Fruit fly (Drosophila melanogaster) whole organism, embryonic: ENCODE measurements around the gene Zpr1.
A peak's percentile ranks its signal among the peaks of the same experiment; 100 is the strongest.

Experiments used
- Antp ChIP-seq: fragments of 200-800 bp; sonication (Bioruptor generic); optimal IDR thresholded peaks from 3 replicates; lab custom pipeline; 2016; ENCODE audit warnings: missing biosample characterization, missing genetic modification characterization
- B-H2 ChIP-seq: fragments of 200-800 bp; sonication (Bioruptor generic); optimal IDR thresholded peaks from 2 replicates; lab custom pipeline; 2018; ENCODE audit warnings: missing biosample characterization, mild to moderate bottlenecking, missing genetic modification characterization
- CG10462 ChIP-seq: fragments of 200-800 bp; sonication (Bioruptor generic); optimal IDR thresholded peaks from 2 replicates; lab custom pipeline; 2016; ENCODE audit warnings: missing biosample characterization, missing genetic modification characterization
- CG11398 ChIP-seq: fragments of 200-800 bp; sonication (Bioruptor generic); optimal IDR thresholded peaks from 2 replicates; lab custom pipeline; 2016; ENCODE audit warnings: missing biosample characterization, missing genetic modification characterization
- CG11696 ChIP-seq: fragments of 200-800 bp; sonication (Bioruptor generic); IDR thresholded peaks from 2 replicates; pipeline ENCODE4 v1.3.6; 2022; ENCODE audit warnings: missing biosample characterization, missing genetic modification characterization
- CG12769 ChIP-seq: fragments of 200-800 bp; sonication (Bioruptor generic); optimal IDR thresholded peaks from 2 replicates; lab custom pipeline; 2019; ENCODE audit warnings: missing biosample characterization, mild to moderate bottlenecking, missing genetic modification characterization, moderate library complexity
- CG15269 ChIP-seq: fragments of 200-800 bp; sonication (Bioruptor generic); optimal IDR thresholded peaks from 2 replicates; lab custom pipeline; 2018; ENCODE audit warnings: missing biosample characterization, mild to moderate bottlenecking, missing genetic modification characterization, moderate library complexity
- CG17612 ChIP-seq: fragments of 200-800 bp; sonication (Bioruptor generic); IDR thresholded peaks from 2 replicates; pipeline ENCODE4 v1.3.6; 2022; ENCODE audit warnings: missing biosample characterization, missing genetic modification characterization
- CG2889 ChIP-seq: fragments of 200-800 bp; sonication (Bioruptor generic); IDR thresholded peaks from 3 replicates; pipeline ENCODE4 v1.3.6; 2022; ENCODE audit warnings: missing biosample characterization, missing genetic modification characterization
- CG5180 ChIP-seq: fragments of 200-800 bp; sonication (Bioruptor generic); optimal IDR thresholded peaks from 3 replicates; lab custom pipeline; 2017; ENCODE audit warnings: missing biosample characterization, missing genetic modification characterization, mild to moderate bottlenecking, moderate library complexity, missing genetic modification reagents
- CG5953 ChIP-seq: fragments of 200-800 bp; sonication (Bioruptor generic); IDR thresholded peaks from 2 replicates; pipeline ENCODE4 v1.3.6; 2022; ENCODE audit warnings: missing biosample characterization, missing genetic modification characterization
- CG6689 ChIP-seq: fragments of 200-800 bp; sonication (Bioruptor generic); IDR thresholded peaks from 2 replicates; pipeline ENCODE4 v1.3.6; 2022; ENCODE audit warnings: missing biosample characterization, missing genetic modification characterization
- CG8359 ChIP-seq: fragments of 200-800 bp; sonication (Bioruptor generic); optimal IDR thresholded peaks from 2 replicates; lab custom pipeline; 2017; ENCODE audit warnings: missing biosample characterization, mild to moderate bottlenecking, missing genetic modification characterization, borderline replicate concordance
- CG9609 ChIP-seq: fragments of 200-800 bp; sonication (Bioruptor generic); optimal IDR thresholded peaks from 3 replicates; lab custom pipeline; 2016; ENCODE audit warnings: missing biosample characterization, missing genetic modification characterization
- E2f1 ChIP-seq: fragments of 200-800 bp; sonication (Bioruptor generic); IDR thresholded peaks from 2 replicates; pipeline ENCODE4 v1.3.6; 2022; ENCODE audit warnings: missing biosample characterization, missing genetic modification characterization
- Ets65A ChIP-seq: fragments of 200-800 bp; sonication (Bioruptor generic); peaks from one replicate; lab custom pipeline; 2016; ENCODE audit warnings: missing biosample characterization, missing genetic modification characterization
- Hey ChIP-seq: fragments of 200-800 bp; sonication (Bioruptor generic); optimal IDR thresholded peaks from 3 replicates; lab custom pipeline; 2018; ENCODE audit warnings: missing biosample characterization, mild to moderate bottlenecking, missing genetic modification characterization
- Hmr ChIP-seq: fragments of 200-800 bp; sonication (Bioruptor generic); optimal IDR thresholded peaks from 3 replicates; lab custom pipeline; 2017; ENCODE audit warnings: mild to moderate bottlenecking, missing biosample characterization, missing genetic modification reagents, missing genetic modification characterization
- Hmx ChIP-seq: fragments of 200-800 bp; sonication (Bioruptor generic); optimal IDR thresholded peaks from 2 replicates; lab custom pipeline; 2016; ENCODE audit warnings: missing biosample characterization, missing genetic modification characterization
- Jarid2 ChIP-seq: fragments of 200-800 bp; sonication (Bioruptor generic); optimal IDR thresholded peaks from 3 replicates; lab custom pipeline; 2017; ENCODE audit warnings: mild to moderate bottlenecking, missing biosample characterization, missing genetic modification reagents, missing genetic modification characterization
- Med ChIP-seq: fragments of 200-800 bp; sonication (Bioruptor generic); peaks from one replicate; lab custom pipeline; 2016; ENCODE audit warnings: missing biosample characterization, missing genetic modification characterization, mild to moderate bottlenecking, inconsistent platforms, moderate library complexity
- Six4 ChIP-seq: fragments of 200-800 bp; sonication (Bioruptor generic); optimal IDR thresholded peaks from 2 replicates; lab custom pipeline; 2016; ENCODE audit warnings: missing biosample characterization, missing genetic modification characterization
- Ssrp ChIP-seq: fragments of 200-800 bp; sonication (Bioruptor generic); optimal IDR thresholded peaks from 2 replicates; lab custom pipeline; 2018; ENCODE audit warnings: missing biosample characterization, mild to moderate bottlenecking, missing genetic modification characterization, moderate library complexity
- Tbp ChIP-seq: fragments of >200 bp; optimal IDR thresholded peaks from 2 replicates; lab custom pipeline; 2018; ENCODE audit warnings: missing biosample characterization, missing genetic modification characterization
- YL-1 ChIP-seq: fragments of 200-800 bp; sonication (Bioruptor generic); optimal IDR thresholded peaks from 3 replicates; lab custom pipeline; 2017; ENCODE audit warnings: missing biosample characterization, mild to moderate bottlenecking, missing genetic modification characterization
- ash1 ChIP-seq: fragments of 200-800 bp; sonication (Bioruptor generic); optimal IDR thresholded peaks from 2 replicates; lab custom pipeline; 2018; ENCODE audit warnings: missing biosample characterization, mild to moderate bottlenecking, missing genetic modification characterization
- bowl ChIP-seq: fragments of 200-800 bp; sonication (Bioruptor generic); IDR thresholded peaks from 2 replicates; pipeline ENCODE4 v1.3.6; 2022; ENCODE audit warnings: missing biosample characterization, missing genetic modification characterization
- btn ChIP-seq: fragments of 200-800 bp; sonication (Bioruptor generic); optimal IDR thresholded peaks from 2 replicates; lab custom pipeline; 2016; ENCODE audit warnings: missing biosample characterization, missing genetic modification characterization
- croc ChIP-seq: fragments of 200-800 bp; sonication (Bioruptor generic); conservative IDR thresholded peaks from 3 replicates; pipeline ENCODE4 v1.3.6; 2022; ENCODE audit warnings: missing biosample characterization, missing genetic modification characterization
- da ChIP-seq: fragments of 200-800 bp; sonication (Bioruptor generic); optimal IDR thresholded peaks from 2 replicates; lab custom pipeline; 2016; ENCODE audit warnings: missing biosample characterization, missing genetic modification characterization
- dan ChIP-seq: fragments of 200-800 bp; sonication (Bioruptor generic); IDR thresholded peaks from 2 replicates; pipeline ENCODE4 v1.3.6; 2022; ENCODE audit warnings: missing biosample characterization, missing genetic modification characterization
- dm ChIP-seq: fragments of 200-800 bp; sonication (Bioruptor generic); optimal IDR thresholded peaks from 3 replicates; lab custom pipeline; 2016; ENCODE audit warnings: missing biosample characterization, missing genetic modification characterization
- dpn ChIP-seq, 2 experiments: fragments of 200-800 bp; sonication (Bioruptor generic); optimal IDR thresholded peaks; 3 replicates each; lab custom pipeline; 2016; ENCODE audit warnings: missing biosample characterization in 2 of 2, missing genetic modification characterization in 2 of 2
- dysf ChIP-seq: fragments of 200-800 bp; sonication (Bioruptor generic); IDR thresholded peaks from 3 replicates; pipeline ENCODE4 v1.3.6; 2022; ENCODE audit warnings: missing biosample characterization, missing genetic modification characterization
- exex ChIP-seq: fragments of 200-800 bp; sonication (Bioruptor generic); optimal IDR thresholded peaks from 4 replicates; lab custom pipeline; 2018; ENCODE audit warnings: missing biosample characterization, mild to moderate bottlenecking, missing genetic modification characterization, moderate library complexity
- ham ChIP-seq: fragments of 200-800 bp; sonication (Bioruptor generic); IDR thresholded peaks from 2 replicates; pipeline ENCODE4 v1.3.6; 2022; ENCODE audit warnings: missing biosample characterization, missing genetic modification characterization
- jing ChIP-seq: fragments of 200-800 bp; sonication (Bioruptor generic); optimal IDR thresholded peaks from 2 replicates; lab custom pipeline; 2018; ENCODE audit warnings: missing biosample characterization, mild to moderate bottlenecking, missing genetic modification characterization
- p53 ChIP-seq: fragments of 200-800 bp; sonication (Bioruptor generic); optimal IDR thresholded peaks from 2 replicates; lab custom pipeline; 2016; ENCODE audit warnings: missing biosample characterization, missing genetic modification characterization
- pb ChIP-seq: fragments of 200-800 bp; sonication (Bioruptor generic); optimal IDR thresholded peaks from 3 replicates; lab custom pipeline; 2016; ENCODE audit warnings: missing biosample characterization, missing genetic modification characterization
- peb ChIP-seq: fragments of 200-800 bp; sonication (Bioruptor generic); IDR thresholded peaks from 2 replicates; pipeline ENCODE4 v1.3.6; 2022; ENCODE audit warnings: missing biosample characterization, missing genetic modification characterization
- phol ChIP-seq: fragments of 200-800 bp; sonication (Bioruptor generic); optimal IDR thresholded peaks from 3 replicates; lab custom pipeline; 2018; ENCODE audit warnings: missing biosample characterization, mild to moderate bottlenecking, missing genetic modification characterization, moderate library complexity
- pita ChIP-seq: fragments of 200-800 bp; sonication (Bioruptor generic); optimal IDR thresholded peaks from 2 replicates; lab custom pipeline; 2017; ENCODE audit warnings: missing biosample characterization, mild to moderate bottlenecking, missing genetic modification characterization
- prd ChIP-seq, 3 experiments: fragments of >200 bp in 2 of 3; fragments of 200-800 bp in 1 of 3; sonication (Bioruptor generic) in 1 of 3; optimal IDR thresholded peaks in 2 of 3; IDR thresholded peaks in 1 of 3; 2 replicates in 2 of 3; 3 replicates in 1 of 3; pipeline versions ENCODE4 v1.3.6 to Lab custom; 2017 to 2022; ENCODE audit warnings: missing biosample characterization in 1 of 3, missing genetic modification characterization in 1 of 3
- row ChIP-seq: fragments of 200-800 bp; sonication (Bioruptor generic); IDR thresholded peaks from 3 replicates; pipeline ENCODE4 v1.3.6; 2022; ENCODE audit warnings: missing biosample characterization, missing genetic modification characterization
- sc ChIP-seq, 3 experiments: fragments of >200 bp in 2 of 3; fragments of 200-800 bp in 1 of 3; sonication (Bioruptor generic) in 1 of 3; optimal IDR thresholded peaks; 2 replicates in 2 of 3; 3 replicates in 1 of 3; lab custom pipeline; 2017; ENCODE audit warnings: mild to moderate bottlenecking in 1 of 3, missing biosample characterization in 1 of 3, missing genetic modification characterization in 1 of 3, missing genetic modification reagents in 1 of 3
- schlank ChIP-seq: fragments of 200-800 bp; sonication (Bioruptor generic); optimal IDR thresholded peaks from 2 replicates; lab custom pipeline; 2018; ENCODE audit warnings: missing biosample characterization, mild to moderate bottlenecking, missing genetic modification characterization
- sd ChIP-seq: fragments of 200-800 bp; sonication (Bioruptor generic); optimal IDR thresholded peaks from 3 replicates; lab custom pipeline; 2018; ENCODE audit warnings: missing biosample characterization, mild to moderate bottlenecking, missing genetic modification characterization, moderate library complexity
- slbo ChIP-seq: fragments of 200-800 bp; sonication (Bioruptor generic); IDR thresholded peaks from 2 replicates; pipeline ENCODE4 v1.3.6; 2022; ENCODE audit warnings: missing biosample characterization, missing genetic modification characterization
- usp ChIP-seq: fragments of >200 bp; optimal IDR thresholded peaks from 2 replicates; lab custom pipeline; 2017; ENCODE audit warnings: missing biosample characterization, missing genetic modification characterization
- vnd ChIP-seq: fragments of 200-800 bp; sonication (Bioruptor generic); IDR thresholded peaks from 3 replicates; pipeline ENCODE4 v1.3.6; 2022; ENCODE audit warnings: missing biosample characterization, missing genetic modification characterization; ENCODE audit not compliant: partially characterized antibody
- vvl ChIP-seq: fragments of 200-800 bp; sonication (Bioruptor generic); IDR thresholded peaks from 2 replicates; pipeline ENCODE4 v1.3.6; 2022; ENCODE audit warnings: missing biosample characterization, missing genetic modification characterization

Gene Zpr1

DNA sequence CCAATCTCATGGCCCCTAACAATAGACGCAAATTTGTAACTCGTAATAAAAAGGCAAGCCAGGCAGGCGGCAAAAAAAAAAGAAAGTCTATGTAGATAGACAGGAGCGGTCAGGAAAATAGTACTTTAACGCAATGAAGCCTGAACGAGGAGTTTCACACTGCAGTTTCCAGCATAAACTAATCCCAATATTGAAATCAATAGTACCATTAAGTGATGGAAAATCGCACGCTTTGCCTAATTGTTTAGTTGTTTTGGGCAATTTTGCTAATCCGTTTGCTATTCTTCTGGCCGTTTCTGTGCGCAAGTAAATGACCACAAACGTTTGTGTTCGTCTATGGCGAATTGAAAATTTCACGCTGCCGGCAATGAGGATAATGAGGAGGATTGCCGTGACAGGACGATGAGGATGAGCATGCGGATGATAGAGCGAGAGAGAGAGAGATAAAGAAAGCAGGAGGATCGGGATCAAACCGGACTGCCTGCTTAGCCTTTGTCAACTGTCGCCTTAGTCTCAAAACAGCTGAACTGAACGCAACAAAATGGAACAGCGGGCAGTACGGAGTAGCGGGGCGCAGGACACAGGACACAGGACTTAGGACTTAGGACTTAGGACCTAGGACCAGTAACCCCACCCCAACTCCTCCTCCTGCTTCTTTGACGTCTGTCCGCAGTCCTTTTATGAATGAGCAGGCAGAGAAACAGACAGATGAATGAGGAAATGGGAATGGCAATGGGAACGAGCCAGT lies 34.5 kb downstream of the Zpr1 start (continued):
- TF ChIP-seq Six4 (GFP tag; lab: Kevin White, UChicago) = no peak
- no peak for TF ChIP-seq Tbp (GFP tag; lab: Kevin White, UChicago)
- TF ChIP-seq Jarid2 (GFP tag; lab: Kevin White, UChicago) = no peak
- no peak for TF ChIP-seq YL-1 (GFP tag; lab: Kevin White, UChicago)
- no peak for TF ChIP-seq croc (GFP tag; lab: Robert Waterston, UW)
- TF ChIP-seq pita (GFP tag; lab: Kevin White, UChicago) = no peak
- TF ChIP-seq slbo (GFP tag; lab: Robert Waterston, UW) = 0 out of 2 replicates have a peak, but pooled peaks have one; percentile 33
- no peak for TF ChIP-seq dysf (GFP tag; lab: Robert Waterston, UW)
- no peak for TF ChIP-seq ash1 (GFP tag; lab: Kevin White, UChicago)
- TF ChIP-seq dm (GFP tag; lab: Kevin White, UChicago) = no peak
- TF ChIP-seq Hey (tag; lab: Kevin White, UChicago) = no peak
- TF ChIP-seq E2f1 (GFP tag; lab: Robert Waterston, UW) = no peak
- no peak for TF ChIP-seq CG15269 (tag; lab: Kevin White, UChicago)
- no peak for TF ChIP-seq Hmr (GFP tag; lab: Kevin White, UChicago)
- TF ChIP-seq CG10462 (GFP tag; lab: Kevin White, UChicago) = no peak
- peak; percentile 76 for TF ChIP-seq CG11696
- TF ChIP-seq dan = no peak
- no peak for TF ChIP-seq exex (tag; lab: Kevin White, UChicago)
- TF ChIP-seq ham (GFP tag; lab: Robert Waterston, UW) = no peak
- TF ChIP-seq CG6689 (GFP tag; lab: Robert Waterston, UW) = peak; percentile 38
- peak in 1 of 2 experiments; percentile 19 for TF ChIP-seq dpn (GFP tag; optimal IDR thresholded peaks at IDR 0.05; lab: Kevin White, UChicago)
- TF ChIP-seq p53 (GFP tag; lab: Kevin White, UChicago) = no peak
- no peak for TF ChIP-seq Antp (GFP tag; lab: Kevin White, UChicago)
- no peak for TF ChIP-seq CG5953 (GFP tag; lab: Robert Waterston, UW)
- no peak for TF ChIP-seq B-H2
- no peak for TF ChIP-seq usp
- no peak for TF ChIP-seq CG9609
- no peak for TF ChIP-seq vnd
- no peak for TF ChIP-seq peb
- peak; percentile 36 for TF ChIP-seq Ssrp
- no peak for TF ChIP-seq prd (optimal IDR thresholded peaks at IDR 0.05; lab: Kevin White, UChicago)
- TF ChIP-seq prd (GFP tag; IDR thresholded peaks at IDR 0.05; lab: Robert Waterston, UW) = peak; percentile 64; the same call in 2 of the 3 replicates
- TF ChIP-seq sd (tag; lab: Kevin White, UChicago) = no peak
- TF ChIP-seq phol = peak; percentile 31
- no peak for TF ChIP-seq bowl (GFP tag; lab: Robert Waterston, UW)
- no peak for TF ChIP-seq jing (GFP tag; lab: Kevin White, UChicago)
- TF ChIP-seq pb = no peak

- no peak for TF ChIP-seq CG17612 (GFP tag; lab: Robert Waterston, UW)
- peak; percentile 36 for TF ChIP-seq Ets65A (GFP tag; lab: Kevin White, UChicago)
- peak; percentile 51 for TF ChIP-seq Med (GFP tag; lab: Kevin White, UChicago)
- TF ChIP-seq Hmx (GFP tag; lab: Kevin White, UChicago) = no peak
- peak; percentile 22; the same call in 2 of the 3 replicates for TF ChIP-seq row (GFP tag; lab: Robert Waterston, UW)
- TF ChIP-seq CG8359 = no peak
- TF ChIP-seq CG2889 (GFP tag; lab: Robert Waterston, UW) = no peak
- peak; percentile 51 for TF ChIP-seq CG12769
- TF ChIP-seq CG11398 (GFP tag; lab: Kevin White, UChicago) = no peak
- TF ChIP-seq vvl (GFP tag; lab: Robert Waterston, UW) = no peak
- TF ChIP-seq btn = no peak
- no peak for TF ChIP-seq sc (optimal IDR thresholded peaks at IDR 0.05; lab: Kevin White, UChicago)
- TF ChIP-seq sc (GFP tag; optimal IDR thresholded peaks at IDR 0.05; lab: Kevin White, UChicago) = no peak
- peak; percentile 47 for TF ChIP-seq CG5180 (GFP tag; lab: Kevin White, UChicago)
- no peak for TF ChIP-seq schlank
- TF ChIP-seq da = no peak
Observed at dm6 chrX:9122492-9122891, 39.4 kb downstream of the Zpr1 start.
